Fruit fly (Drosophila melanogaster): ENCODE results near the gene CG34125.

dm6 chr2L:4916738-4917137 lies 48.7 kb upstream of the CG34125 start:
- TF ChIP-seq psq (optimal IDR thresholded peaks at IDR 0.05) = no peak
- no peak for TF ChIP-seq CG8478 (optimal IDR thresholded peaks at IDR 0.05)
- TF ChIP-seq pan (optimal IDR thresholded peaks at IDR 0.05) = no peak
